Worm (Caenorhabditis elegans): ENCODE data around the gene Y75B8A.33.
"Not testable (repeated sequence)": the region's sequence is repeated elsewhere in the genome, so short reads cannot be mapped to it uniquely, and the experiment has no call there.

- not testable (repeated sequence) for TF ChIP-seq Y53G8AR.9 (GFP tag; conservative IDR thresholded peaks at IDR 0.05); ama-1 (optimal IDR thresholded peaks at IDR 0.05); ama-1 (GFP tag; optimal IDR thresholded peaks at IDR 0.05); pha-4 (tag; optimal IDR thresholded peaks at IDR 0.05); chd-7 (tag; optimal IDR thresholded peaks at IDR 0.05); T26A5.8 (tag; optimal IDR thresholded peaks at IDR 0.05); hmg-20 (GFP tag; IDR thresholded peaks at IDR 0.05); akir-1 (GFP tag; optimal IDR thresholded peaks at IDR 0.05); nfya-2 (GFP tag; IDR thresholded peaks at IDR 0.05)
Measured at ce11 chrIII:12385996-12386395, 18.8 kb upstream of the Y75B8A.33 start.
